Fruit fly (Drosophila melanogaster): ENCODE results near the gene CG15579.

The CG15579 gene

DNA sequence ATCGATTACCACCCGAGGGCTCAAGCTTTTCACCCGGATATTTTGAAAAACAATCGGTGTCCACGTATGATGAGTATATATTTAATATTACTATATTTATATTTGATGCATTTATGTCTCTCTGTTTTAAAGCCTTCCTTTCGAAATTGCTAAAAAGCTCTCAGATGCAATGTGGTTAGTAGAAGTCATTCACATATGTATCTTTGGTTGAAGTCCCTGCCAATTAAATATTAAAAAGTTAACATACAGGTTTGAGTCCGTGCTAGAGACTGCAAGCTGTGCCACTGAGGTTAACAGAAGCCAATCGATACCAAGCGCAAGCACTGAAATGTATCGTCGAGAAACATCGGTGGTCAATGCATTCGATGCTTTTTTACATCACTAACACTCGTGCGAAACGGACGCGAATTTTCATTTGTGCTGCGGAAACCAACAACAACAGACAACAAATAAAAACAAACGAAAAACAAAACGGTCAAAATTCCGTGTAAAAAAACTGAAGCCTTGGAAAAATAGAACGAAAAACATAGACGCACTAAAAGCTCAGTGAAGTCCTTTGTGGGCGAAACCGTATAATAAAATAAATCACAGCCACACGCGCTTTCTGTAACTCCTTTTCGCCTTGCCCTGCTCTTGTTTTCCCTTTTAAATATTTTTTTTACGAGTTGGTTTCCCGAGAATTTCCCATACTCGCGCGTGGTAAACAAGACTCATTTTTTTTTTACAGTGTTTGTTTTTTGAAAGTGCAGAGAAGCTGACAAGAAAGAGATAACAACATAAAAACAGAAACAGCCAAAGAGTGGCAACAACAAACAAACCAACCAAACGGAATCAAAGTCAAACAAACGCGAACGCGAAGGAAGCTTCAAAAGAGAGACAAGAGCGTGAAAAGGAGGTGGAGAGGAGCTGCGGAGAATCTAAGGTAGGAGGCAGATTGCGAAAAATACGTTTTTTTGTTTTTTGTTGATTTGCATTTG, 10.9 kb upstream of the CG15579 start, which contains the start of gene norpA (continued):
- TF ChIP-seq CG17829 (tag; optimal IDR thresholded peaks at IDR 0.05) (peak; percentile 14), tx (GFP tag; optimal IDR thresholded peaks at IDR 0.05) (no peak), gcm (GFP tag; optimal IDR thresholded peaks at IDR 0.05) (peak; percentile 90), HLH3B (GFP tag; IDR thresholded peaks at IDR 0.05) (0 out of 2 replicates have a peak, but pooled peaks have one; percentile 31), Dref (GFP tag; IDR thresholded peaks at IDR 0.05) (peak; percentile 90), slou (GFP tag; optimal IDR thresholded peaks at IDR 0.05) (no peak), org-1 (GFP tag; optimal IDR thresholded peaks at IDR 0.05) (no peak), gt (GFP tag; IDR thresholded peaks at IDR 0.05) (no peak), CG2678 (tag; optimal IDR thresholded peaks at IDR 0.05) (peak; percentile 59), Rfx (GFP tag; IDR thresholded peaks at IDR 0.05) (peak; percentile 59), psq (GFP tag; optimal IDR thresholded peaks at IDR 0.05) (peak; percentile 11), C15 (GFP tag; IDR thresholded peaks at IDR 0.05) (no peak), usp (GFP tag; optimal IDR thresholded peaks at IDR 0.05) (no peak), maf-S (GFP tag; optimal IDR thresholded peaks at IDR 0.05) (no peak), sob (GFP tag; IDR thresholded peaks at IDR 0.05) (no peak), ac (GFP tag; optimal IDR thresholded peaks at IDR 0.05) (no peak), fru (optimal IDR thresholded peaks at IDR 0.05) (no peak), CG18619 (GFP tag; optimal IDR thresholded peaks at IDR 0.05) (no peak), Stat92E (GFP tag; optimal IDR thresholded peaks at IDR 0.05) (no peak), CG17361 (GFP tag; IDR thresholded peaks at IDR 0.05) (no peak; the same call in 2 of the 3 replicates), pan (optimal IDR thresholded peaks at IDR 0.05) (no peak), pan (GFP tag; optimal IDR thresholded peaks at IDR 0.05 in 1 of 2, IDR thresholded peaks at IDR 0.05 in 1 of 2) (no peak), Max (GFP tag; optimal IDR thresholded peaks at IDR 0.05) (no peak), CG4404 (GFP tag; IDR thresholded peaks at IDR 0.05) (no peak), Ets65A (GFP tag) (peak; percentile 73), CG9876 (GFP tag; optimal IDR thresholded peaks at IDR 0.05) (no peak), CG12219 (GFP tag; optimal IDR thresholded peaks at IDR 0.05) (no peak), YL-1 (GFP tag; optimal IDR thresholded peaks at IDR 0.05) (no peak), bcd (GFP tag; optimal IDR thresholded peaks at IDR 0.05) (no peak), CG14667 (GFP tag; IDR thresholded peaks at IDR 0.05) (no peak), Hey (tag; optimal IDR thresholded peaks at IDR 0.05) (no peak), MTF-1 (GFP tag; optimal IDR thresholded peaks at IDR 0.05; ENCODE audit: borderline replicate concordance) (no peak), eve (GFP tag; optimal IDR thresholded peaks at IDR 0.05) (no peak), CG8089 (GFP tag; optimal IDR thresholded peaks at IDR 0.05) (no peak), HLH4C (GFP tag; IDR thresholded peaks at IDR 0.05; ENCODE audit: partially characterized antibody) (peak; percentile 82), jing (GFP tag; optimal IDR thresholded peaks at IDR 0.05) (no peak), esg (GFP tag; conservative IDR thresholded peaks at IDR 0.05) (no peak), bsh (GFP tag; optimal IDR thresholded peaks at IDR 0.05) (peak; percentile 5 to 54), sisA (GFP tag; IDR thresholded peaks at IDR 0.05) (no peak), CG5953 (GFP tag; IDR thresholded peaks at IDR 0.05) (no peak), tap (tag; optimal IDR thresholded peaks at IDR 0.05) (no peak), zf30C (GFP tag; optimal IDR thresholded peaks at IDR 0.05) (peak; percentile 30), Hr39 (optimal IDR thresholded peaks at IDR 0.05) (no peak), CG10274 (GFP tag; optimal IDR thresholded peaks at IDR 0.05) (no peak), CG6854 (GFP tag; optimal IDR thresholded peaks at IDR 0.05) (no peak), HmgZ (tag; optimal IDR thresholded peaks at IDR 0.05) (peak; percentile 9), CG13123 (GFP tag; optimal IDR thresholded peaks at IDR 0.05) (no peak), ewg (GFP tag; optimal IDR thresholded peaks at IDR 0.05) (no peak), Atf6 (GFP tag; IDR thresholded peaks at IDR 0.05) (no peak; the same call in 1 of the 2 replicates), kay (GFP tag; optimal IDR thresholded peaks at IDR 0.05) (no peak), NC2α (GFP tag; optimal IDR thresholded peaks at IDR 0.05) (no peak)

All from whole organism, embryonic.